Fruit fly (Drosophila melanogaster) whole organism, embryonic: ENCODE results near the gene CG31627.

Experiments used
- CG10979 ChIP-seq: fragments of 200-800 bp; sonication (Bioruptor generic); optimal IDR thresholded peaks from 2 replicates; lab custom pipeline; 2018; ENCODE audit warnings: missing biosample characterization, mild to moderate bottlenecking, missing genetic modification characterization, moderate library complexity
- CG11085 ChIP-seq: fragments of 200-800 bp; sonication (Bioruptor generic); IDR thresholded peaks from 2 replicates; pipeline ENCODE4 v1.3.6; 2022; ENCODE audit warnings: missing biosample characterization, missing genetic modification characterization
- CG11247 ChIP-seq: fragments of 200-800 bp; sonication (Bioruptor generic); IDR thresholded peaks from 2 replicates; pipeline ENCODE4 v1.3.6; 2022; ENCODE audit warnings: missing biosample characterization, missing genetic modification characterization
- CG13123 ChIP-seq: fragments of 200-800 bp; sonication (Bioruptor generic); optimal IDR thresholded peaks from 2 replicates; lab custom pipeline; 2016; ENCODE audit warnings: missing biosample characterization, missing genetic modification characterization
- CG14441 ChIP-seq: fragments of 200-800 bp; sonication (Bioruptor generic); IDR thresholded peaks from 2 replicates; pipeline ENCODE4 v1.3.6; 2022; ENCODE audit warnings: missing biosample characterization, missing genetic modification characterization
- CG14965 ChIP-seq: fragments of 200-800 bp; sonication (Bioruptor generic); optimal IDR thresholded peaks from 2 replicates; lab custom pipeline; 2016; ENCODE audit warnings: missing biosample characterization, missing genetic modification characterization, borderline replicate concordance
- CG15073 ChIP-seq: fragments of 200-800 bp; sonication (Bioruptor generic); optimal IDR thresholded peaks from 2 replicates; lab custom pipeline; 2016; ENCODE audit warnings: missing biosample characterization, missing genetic modification characterization
- CG17829 ChIP-seq: fragments of 200-800 bp; optimal IDR thresholded peaks from 2 replicates; lab custom pipeline; 2019; ENCODE audit warnings: missing biosample characterization, mild to moderate bottlenecking, missing genetic modification characterization, moderate library complexity
- CG18011 ChIP-seq: fragments of 200-800 bp; sonication (Bioruptor generic); optimal IDR thresholded peaks from 2 replicates; lab custom pipeline; 2017; ENCODE audit warnings: missing biosample characterization, missing genetic modification characterization, mild to moderate bottlenecking, moderate library complexity, missing genotype
- CG2129 ChIP-seq: fragments of 200-800 bp; sonication (Bioruptor generic); IDR thresholded peaks from 2 replicates; pipeline ENCODE4 v1.3.6; 2022; ENCODE audit warnings: missing biosample characterization, missing genetic modification characterization; ENCODE audit not compliant: partially characterized antibody
- CG2712 ChIP-seq: fragments of 200-800 bp; optimal IDR thresholded peaks from 3 replicates; lab custom pipeline; 2019; ENCODE audit warnings: missing biosample characterization, mild to moderate bottlenecking, missing genetic modification characterization, moderate library complexity
- CG30020 ChIP-seq: fragments of 200-800 bp; optimal IDR thresholded peaks from 2 replicates; lab custom pipeline; 2019; ENCODE audit warnings: missing biosample characterization, mild to moderate bottlenecking, missing genetic modification characterization, moderate library complexity
- CG3065 ChIP-seq: fragments of 200-800 bp; sonication (Bioruptor generic); optimal IDR thresholded peaks from 2 replicates; lab custom pipeline; 2016; ENCODE audit warnings: missing biosample characterization, missing genetic modification characterization
- CG3163 ChIP-seq: fragments of 200-800 bp; sonication (Bioruptor generic); optimal IDR thresholded peaks from 3 replicates; lab custom pipeline; 2016; ENCODE audit warnings: missing biosample characterization, missing genetic modification characterization
- CG34224 ChIP-seq: fragments of 200-800 bp; sonication (Bioruptor generic); IDR thresholded peaks from 3 replicates; pipeline ENCODE4 v1.3.6; 2022; ENCODE audit warnings: missing biosample characterization, missing genetic modification characterization; ENCODE audit not compliant: partially characterized antibody
- CG4617 ChIP-seq: fragments of 200-800 bp; sonication (Bioruptor generic); optimal IDR thresholded peaks from 3 replicates; lab custom pipeline; 2016; ENCODE audit warnings: missing biosample characterization, missing genetic modification characterization, borderline replicate concordance
- CG6272 ChIP-seq: fragments of 200-800 bp; sonication (Bioruptor generic); IDR thresholded peaks from 2 replicates; pipeline ENCODE4 v1.3.6; 2022; ENCODE audit warnings: missing biosample characterization, missing genetic modification characterization
- Dbx ChIP-seq: fragments of 200-800 bp; sonication (Bioruptor generic); IDR thresholded peaks from 3 replicates; pipeline ENCODE4 v1.3.6; 2022; ENCODE audit warnings: missing biosample characterization, missing genetic modification characterization
- Doc3 ChIP-seq: fragments of 200-800 bp; sonication (Bioruptor generic); IDR thresholded peaks from 3 replicates; pipeline ENCODE4 v1.3.6; 2022; ENCODE audit warnings: missing biosample characterization, missing genetic modification characterization; ENCODE audit not compliant: partially characterized antibody
- Dref ChIP-seq: fragments of 200-800 bp; sonication (Bioruptor generic); IDR thresholded peaks from 2 replicates; pipeline ENCODE4 v1.3.6; 2022; ENCODE audit warnings: missing biosample characterization, missing genetic modification characterization
- ERR ChIP-seq: fragments of 200-800 bp; sonication (Bioruptor generic); optimal IDR thresholded peaks from 2 replicates; lab custom pipeline; 2016; ENCODE audit warnings: missing biosample characterization, missing genetic modification characterization
- HLH3B ChIP-seq: fragments of 200-800 bp; sonication (Bioruptor generic); IDR thresholded peaks from 2 replicates; pipeline ENCODE4 v1.3.6; 2022; ENCODE audit warnings: missing biosample characterization, missing genetic modification characterization
- HLH54F ChIP-seq: fragments of 200-800 bp; sonication (Bioruptor generic); optimal IDR thresholded peaks from 3 replicates; lab custom pipeline; 2016; ENCODE audit warnings: missing biosample characterization, missing genetic modification characterization
- HLHmδ ChIP-seq: fragments of 200-800 bp; sonication (Bioruptor generic); optimal IDR thresholded peaks from 2 replicates; lab custom pipeline; 2018; ENCODE audit warnings: missing biosample characterization, mild to moderate bottlenecking, missing genetic modification characterization, moderate library complexity
- Kr ChIP-seq: fragments of 200-800 bp; sonication (Bioruptor generic); optimal IDR thresholded peaks from 2 replicates; lab custom pipeline; 2017; ENCODE audit warnings: missing biosample characterization, mild to moderate bottlenecking, missing genetic modification characterization
- Lhr ChIP-seq: fragments of 200-800 bp; sonication (Bioruptor generic); optimal IDR thresholded peaks from 3 replicates; lab custom pipeline; 2017; ENCODE audit warnings: mild to moderate bottlenecking, missing biosample characterization, missing genetic modification reagents, missing genetic modification characterization
- MBD-R2 ChIP-seq: fragments of 200-800 bp; sonication (Bioruptor generic); IDR thresholded peaks from 2 replicates; pipeline ENCODE4 v1.3.6; 2022; ENCODE audit warnings: missing biosample characterization, missing genetic modification characterization
- NC2β ChIP-seq: fragments of 200-800 bp; sonication (Bioruptor generic); optimal IDR thresholded peaks from 2 replicates; lab custom pipeline; 2016; ENCODE audit warnings: missing biosample characterization, missing genetic modification characterization
- NfI ChIP-seq: fragments of 200-800 bp; sonication (Bioruptor generic); optimal IDR thresholded peaks from 3 replicates; lab custom pipeline; 2018; ENCODE audit warnings: missing biosample characterization, mild to moderate bottlenecking, missing genetic modification characterization, moderate library complexity
- Rfx ChIP-seq: fragments of 200-800 bp; sonication (Bioruptor generic); IDR thresholded peaks from 2 replicates; pipeline ENCODE4 v1.3.6; 2022; ENCODE audit warnings: missing biosample characterization, missing genetic modification characterization
- Sry-δ ChIP-seq: fragments of 200-800 bp; sonication (Bioruptor generic); optimal IDR thresholded peaks from 2 replicates; lab custom pipeline; 2016; ENCODE audit warnings: missing biosample characterization, missing genetic modification characterization
- amos ChIP-seq: fragments of 200-800 bp; sonication (Bioruptor generic); IDR thresholded peaks from 2 replicates; pipeline ENCODE4 v1.3.6; 2022; ENCODE audit warnings: missing biosample characterization, missing genetic modification characterization; ENCODE audit not compliant: partially characterized antibody
- ci ChIP-seq: fragments of 200-800 bp; sonication (Bioruptor generic); IDR thresholded peaks from 3 replicates; pipeline ENCODE4 v1.3.6; 2022; ENCODE audit warnings: missing biosample characterization, missing genetic modification characterization
- dm ChIP-seq: fragments of 200-800 bp; sonication (Bioruptor generic); optimal IDR thresholded peaks from 3 replicates; lab custom pipeline; 2016; ENCODE audit warnings: missing biosample characterization, missing genetic modification characterization
- dysf ChIP-seq: fragments of 200-800 bp; sonication (Bioruptor generic); IDR thresholded peaks from 3 replicates; pipeline ENCODE4 v1.3.6; 2022; ENCODE audit warnings: missing biosample characterization, missing genetic modification characterization
- eyg ChIP-seq: fragments of 200-800 bp; sonication (Bioruptor generic); optimal IDR thresholded peaks from 3 replicates; lab custom pipeline; 2016; ENCODE audit warnings: missing biosample characterization, missing genetic modification characterization
- fd96Cb ChIP-seq: fragments of 200-800 bp; sonication (Bioruptor generic); optimal IDR thresholded peaks from 2 replicates; lab custom pipeline; 2018; ENCODE audit warnings: missing biosample characterization, mild to moderate bottlenecking, missing genetic modification characterization, moderate library complexity
- gce ChIP-seq: fragments of 200-800 bp; sonication (Bioruptor generic); IDR thresholded peaks from 3 replicates; pipeline ENCODE4 v1.3.6; 2022; ENCODE audit warnings: missing biosample characterization, missing genetic modification characterization
- her ChIP-seq: fragments of 200-800 bp; sonication (Bioruptor generic); optimal IDR thresholded peaks from 2 replicates; lab custom pipeline; 2016; ENCODE audit warnings: missing biosample characterization, missing genetic modification characterization
- inv ChIP-seq: fragments of 200-800 bp; sonication (Bioruptor generic); IDR thresholded peaks from 2 replicates; pipeline ENCODE4 v1.3.6; 2022; ENCODE audit warnings: missing biosample characterization, missing genetic modification characterization; ENCODE audit not compliant: partially characterized antibody
- ken ChIP-seq: fragments of 200-800 bp; sonication (Bioruptor generic); IDR thresholded peaks from 3 replicates; pipeline ENCODE4 v1.3.6; 2022; ENCODE audit warnings: missing biosample characterization, missing genetic modification characterization
- onecut ChIP-seq: fragments of 200-800 bp; sonication (Bioruptor generic); IDR thresholded peaks from 2 replicates; pipeline ENCODE4 v1.3.6; 2022; ENCODE audit warnings: missing biosample characterization, missing genetic modification characterization
- phol ChIP-seq: fragments of 200-800 bp; sonication (Bioruptor generic); optimal IDR thresholded peaks from 3 replicates; lab custom pipeline; 2018; ENCODE audit warnings: missing biosample characterization, mild to moderate bottlenecking, missing genetic modification characterization, moderate library complexity
- pnt ChIP-seq: fragments of 200-800 bp; sonication (Bioruptor generic); optimal IDR thresholded peaks from 3 replicates; lab custom pipeline; 2016; ENCODE audit warnings: missing biosample characterization, missing genetic modification characterization
- ranshi ChIP-seq: fragments of 200-800 bp; sonication (Bioruptor generic); IDR thresholded peaks from 2 replicates; pipeline ENCODE4 v1.3.6; 2022; ENCODE audit warnings: missing biosample characterization, missing genetic modification characterization
- rib ChIP-seq: fragments of 200-800 bp; sonication (Bioruptor generic); IDR thresholded peaks from 2 replicates; pipeline ENCODE4 v1.3.6; 2022; ENCODE audit warnings: missing biosample characterization, missing genetic modification characterization
- sr ChIP-seq: fragments of 200-800 bp; sonication (Bioruptor generic); IDR thresholded peaks from 3 replicates; pipeline ENCODE4 v1.3.6; 2022; ENCODE audit warnings: missing biosample characterization, missing genetic modification characterization
- tap ChIP-seq: fragments of 200-800 bp; optimal IDR thresholded peaks from 3 replicates; lab custom pipeline; 2019; ENCODE audit warnings: missing biosample characterization, mild to moderate bottlenecking, missing genetic modification characterization, moderate library complexity
- trem ChIP-seq: fragments of 200-800 bp; optimal IDR thresholded peaks from 3 replicates; lab custom pipeline; 2019; ENCODE audit warnings: missing biosample characterization, mild to moderate bottlenecking, missing genetic modification characterization, moderate library complexity
- zfh2 ChIP-seq: fragments of 200-800 bp; sonication (Bioruptor generic); optimal IDR thresholded peaks from 2 replicates; lab custom pipeline; 2016; ENCODE audit warnings: missing biosample characterization, missing genetic modification characterization

Gene CG31627

dm6 chr2L:21142972-21143385 is 30.0 kb upstream of the CG31627 start, which contains the start of gene pths (continued):
- TF ChIP-seq CG34224 (peak; percentile 75), HLHmδ (GFP tag; lab: Kevin White, UChicago) (no peak), Rfx (GFP tag; lab: Robert Waterston, UW) (peak; percentile 77), CG2712 (peak; percentile 52), CG3065 (no peak), Dref (GFP tag; lab: Robert Waterston, UW) (peak; percentile 90), CG30020 (tag; lab: Kevin White, UChicago) (peak; percentile 98), onecut (GFP tag; lab: Robert Waterston, UW) (no peak), Dbx (GFP tag; lab: Robert Waterston, UW) (0 out of 3 replicates have a peak, but pooled peaks have one; percentile 34), zfh2 (peak; percentile 30), gce (GFP tag; lab: Robert Waterston, UW) (no peak), NfI (GFP tag; lab: Kevin White, UChicago) (peak; percentile 41), ERR (GFP tag; lab: Kevin White, UChicago) (peak; percentile 40), dysf (GFP tag; lab: Robert Waterston, UW) (0 out of 3 replicates have a peak, but pooled peaks have one; percentile 23), CG4617 (GFP tag; lab: Kevin White, UChicago) (peak; percentile 31), eyg (GFP tag; lab: Kevin White, UChicago) (peak; percentile 18), CG13123 (GFP tag; lab: Kevin White, UChicago) (peak; percentile 22), CG6272 (GFP tag; lab: Robert Waterston, UW) (peak; percentile 42; the same call in 1 of the 2 replicates), pnt (GFP tag; lab: Kevin White, UChicago) (peak; percentile 56), MBD-R2 (GFP tag; lab: Robert Waterston, UW) (peak; percentile 39), Doc3 (GFP tag; lab: Robert Waterston, UW) (peak; percentile 54; the same call in 2 of the 3 replicates), tap (tag; lab: Kevin White, UChicago) (no peak), inv (GFP tag; lab: Robert Waterston, UW) (peak; percentile 79), CG10979 (tag; lab: Kevin White, UChicago) (no peak), ci (no peak), CG2129 (GFP tag; lab: Robert Waterston, UW) (peak; percentile 72), CG14441 (GFP tag; lab: Robert Waterston, UW) (peak; percentile 44; the same call in 1 of the 2 replicates), her (GFP tag; lab: Kevin White, UChicago) (peak; percentile 23), CG3163 (GFP tag; lab: Kevin White, UChicago) (peak; percentile 3), trem (peak; percentile 61), ranshi (GFP tag; lab: Robert Waterston, UW) (0 out of 2 replicates have a peak, but pooled peaks have one; percentile 41), NC2β (GFP tag; lab: Kevin White, UChicago) (peak; percentile 60), Sry-δ (peak; percentile 97), Kr (no peak), CG11247 (GFP tag; lab: Robert Waterston, UW) (0 out of 2 replicates have a peak, but pooled peaks have one; percentile 60), HLH54F (GFP tag; lab: Kevin White, UChicago) (peak; percentile 60), CG18011 (GFP tag; lab: Kevin White, UChicago) (no peak), fd96Cb (tag; lab: Kevin White, UChicago) (peak; percentile 34), Lhr (GFP tag; lab: Kevin White, UChicago) (peak; percentile 83), ken (peak; percentile 47; the same call in 1 of the 3 replicates), rib (GFP tag; lab: Robert Waterston, UW) (no peak), sr (GFP tag; lab: Robert Waterston, UW) (no peak), phol (peak; percentile 67), CG11085 (peak; percentile 58; the same call in 1 of the 2 replicates), amos (peak; percentile 90), CG17829 (tag; lab: Kevin White, UChicago) (peak; percentile 39), CG15073 (GFP tag; lab: Kevin White, UChicago) (no peak), dm (GFP tag; lab: Kevin White, UChicago) (peak; percentile 97), HLH3B (GFP tag; lab: Robert Waterston, UW) (0 out of 2 replicates have a peak, but pooled peaks have one; percentile 4), CG14965 (no peak)
